Fruit fly (Drosophila melanogaster) whole organism, embryonic: ENCODE data around the gene Fbw5.

Source experiments
- Aef1 ChIP-seq: fragments of 200-800 bp; sonication (Bioruptor generic); IDR thresholded peaks from 3 replicates; pipeline ENCODE4 v1.3.6; 2022; ENCODE audit warnings: missing biosample characterization, missing genetic modification characterization
- CG10366 ChIP-seq: fragments of 200-800 bp; sonication (Bioruptor generic); IDR thresholded peaks from 2 replicates; pipeline ENCODE4 v1.3.6; 2022; ENCODE audit warnings: missing biosample characterization, missing genetic modification characterization
- CG10431 ChIP-seq: fragments of 200-800 bp; sonication (Bioruptor generic); optimal IDR thresholded peaks from 3 replicates; lab custom pipeline; 2018; ENCODE audit warnings: missing biosample characterization, mild to moderate bottlenecking, missing genetic modification characterization
- CG12942 ChIP-seq: fragments of 200-800 bp; sonication (Bioruptor generic); optimal IDR thresholded peaks from 3 replicates; lab custom pipeline; 2016; ENCODE audit warnings: missing biosample characterization, missing genetic modification characterization
- CG15073 ChIP-seq: fragments of 200-800 bp; sonication (Bioruptor generic); optimal IDR thresholded peaks from 2 replicates; lab custom pipeline; 2016; ENCODE audit warnings: missing biosample characterization, missing genetic modification characterization
- CG16779 ChIP-seq: fragments of 200-800 bp; sonication (Bioruptor generic); IDR thresholded peaks from 2 replicates; pipeline ENCODE4 v1.3.6; 2022; ENCODE audit warnings: missing biosample characterization, missing genetic modification characterization
- CG16813 ChIP-seq: fragments of 200-800 bp; sonication (Bioruptor generic); IDR thresholded peaks from 3 replicates; pipeline ENCODE4 v1.3.6; 2022; ENCODE audit warnings: missing biosample characterization, missing genetic modification characterization; ENCODE audit not compliant: partially characterized antibody
- CG17186 ChIP-seq: fragments of 200-800 bp; sonication (Bioruptor generic); optimal IDR thresholded peaks from 3 replicates; lab custom pipeline; 2017; ENCODE audit warnings: missing biosample characterization, missing genetic modification reagents, missing genetic modification characterization
- CG18599 ChIP-seq: fragments of 200-800 bp; sonication (Bioruptor generic); optimal IDR thresholded peaks from 3 replicates; lab custom pipeline; 2017; ENCODE audit warnings: missing biosample characterization, missing genetic modification characterization, mild to moderate bottlenecking, moderate library complexity, missing genetic modification reagents
- CG3407 ChIP-seq: fragments of 200-800 bp; sonication (Bioruptor generic); optimal IDR thresholded peaks from 2 replicates; lab custom pipeline; 2018; ENCODE audit warnings: missing biosample characterization, mild to moderate bottlenecking, missing genetic modification characterization
- CG34224 ChIP-seq: fragments of 200-800 bp; sonication (Bioruptor generic); IDR thresholded peaks from 3 replicates; pipeline ENCODE4 v1.3.6; 2022; ENCODE audit warnings: missing biosample characterization, missing genetic modification characterization; ENCODE audit not compliant: partially characterized antibody
- CG34422 ChIP-seq: fragments of 200-800 bp; sonication (Bioruptor generic); IDR thresholded peaks from 3 replicates; pipeline ENCODE4 v1.3.6; 2022; ENCODE audit warnings: missing biosample characterization, missing genetic modification characterization
- CG3726 ChIP-seq: fragments of 200-800 bp; sonication (Bioruptor generic); IDR thresholded peaks from 3 replicates; pipeline ENCODE4, ENCODE4 v1.3.6; 2022; ENCODE audit warnings: missing biosample characterization, missing genetic modification characterization
- CG4328 ChIP-seq: fragments of 200-800 bp; sonication (Bioruptor generic); optimal IDR thresholded peaks from 3 replicates; lab custom pipeline; 2017; ENCODE audit warnings: missing biosample characterization, missing genetic modification reagents, missing genetic modification characterization
- CG6175 ChIP-seq: fragments of 200-800 bp; sonication (Bioruptor generic); IDR thresholded peaks from 3 replicates; pipeline ENCODE4 v1.3.6; 2022; ENCODE audit warnings: missing biosample characterization, missing genetic modification characterization
- CG6254 ChIP-seq: fragments of 200-800 bp; sonication (Bioruptor generic); optimal IDR thresholded peaks from 3 replicates; lab custom pipeline; 2017; ENCODE audit warnings: mild to moderate bottlenecking, missing biosample characterization, missing genetic modification reagents, missing genetic modification characterization
- CG6272 ChIP-seq: fragments of 200-800 bp; sonication (Bioruptor generic); IDR thresholded peaks from 2 replicates; pipeline ENCODE4 v1.3.6; 2022; ENCODE audit warnings: missing biosample characterization, missing genetic modification characterization
- CG7556 ChIP-seq: fragments of 200-800 bp; sonication (Bioruptor generic); optimal IDR thresholded peaks from 2 replicates; lab custom pipeline; 2017; ENCODE audit warnings: missing biosample characterization, mild to moderate bottlenecking, missing genetic modification characterization
- CkIIα-i1 ChIP-seq: fragments of 200-800 bp; sonication (Bioruptor generic); IDR thresholded peaks from 2 replicates; pipeline ENCODE4 v1.3.6; 2022; ENCODE audit warnings: missing biosample characterization, missing genetic modification characterization
- Dip2 ChIP-seq: fragments of 200-800 bp; sonication (Bioruptor generic); IDR thresholded peaks from 2 replicates; pipeline ENCODE4 v1.3.6; 2022; ENCODE audit warnings: missing biosample characterization, missing genetic modification characterization
- Dp ChIP-seq: fragments of 200-800 bp; sonication (Bioruptor generic); optimal IDR thresholded peaks from 2 replicates; lab custom pipeline; 2018; ENCODE audit warnings: missing biosample characterization, mild to moderate bottlenecking, missing genetic modification characterization, moderate library complexity
- E2f1 ChIP-seq: fragments of 200-800 bp; sonication (Bioruptor generic); IDR thresholded peaks from 2 replicates; pipeline ENCODE4 v1.3.6; 2022; ENCODE audit warnings: missing biosample characterization, missing genetic modification characterization
- Hr3 ChIP-seq: fragments of 200-800 bp; sonication (Bioruptor generic); optimal IDR thresholded peaks from 3 replicates; lab custom pipeline; 2016; ENCODE audit warnings: missing biosample characterization, missing genetic modification characterization
- Sry-δ ChIP-seq: fragments of 200-800 bp; sonication (Bioruptor generic); optimal IDR thresholded peaks from 2 replicates; lab custom pipeline; 2016; ENCODE audit warnings: missing biosample characterization, missing genetic modification characterization
- YL-1 ChIP-seq: fragments of 200-800 bp; sonication (Bioruptor generic); optimal IDR thresholded peaks from 3 replicates; lab custom pipeline; 2017; ENCODE audit warnings: missing biosample characterization, mild to moderate bottlenecking, missing genetic modification characterization
- ab ChIP-seq: fragments of 200-800 bp; sonication (Bioruptor generic); optimal IDR thresholded peaks from 2 replicates; lab custom pipeline; 2016; ENCODE audit warnings: missing biosample characterization, missing genetic modification characterization
- az2 ChIP-seq: fragments of 200-800 bp; sonication (Bioruptor generic); optimal IDR thresholded peaks from 3 replicates; lab custom pipeline; 2016; ENCODE audit warnings: missing biosample characterization, missing genetic modification characterization
- croc ChIP-seq: fragments of 200-800 bp; sonication (Bioruptor generic); conservative IDR thresholded peaks from 3 replicates; pipeline ENCODE4 v1.3.6; 2022; ENCODE audit warnings: missing biosample characterization, missing genetic modification characterization
- crol ChIP-seq: fragments of 200-800 bp; sonication (Bioruptor generic); IDR thresholded peaks from 2 replicates; pipeline ENCODE4 v1.3.6; 2022; ENCODE audit warnings: missing biosample characterization, missing genetic modification characterization
- da ChIP-seq: fragments of 200-800 bp; sonication (Bioruptor generic); optimal IDR thresholded peaks from 2 replicates; lab custom pipeline; 2016; ENCODE audit warnings: missing biosample characterization, missing genetic modification characterization
- disco-r ChIP-seq: fragments of 200-800 bp; sonication (Bioruptor generic); optimal IDR thresholded peaks from 2 replicates; lab custom pipeline; 2016; ENCODE audit warnings: missing biosample characterization, missing genetic modification characterization
- fd96Cb ChIP-seq: fragments of 200-800 bp; sonication (Bioruptor generic); optimal IDR thresholded peaks from 2 replicates; lab custom pipeline; 2018; ENCODE audit warnings: missing biosample characterization, mild to moderate bottlenecking, missing genetic modification characterization, moderate library complexity
- fru ChIP-seq: fragments of >200 bp; optimal IDR thresholded peaks from 2 replicates; lab custom pipeline; 2017
- gem ChIP-seq: fragments of 200-800 bp; sonication (Bioruptor generic); optimal IDR thresholded peaks from 2 replicates; lab custom pipeline; 2019; ENCODE audit warnings: missing biosample characterization, mild to moderate bottlenecking, missing genetic modification characterization, moderate library complexity
- grau ChIP-seq: fragments of 200-800 bp; optimal IDR thresholded peaks from 3 replicates; lab custom pipeline; 2019; ENCODE audit warnings: missing biosample characterization, mild to moderate bottlenecking, missing genetic modification characterization, moderate library complexity
- hbn ChIP-seq: fragments of 200-800 bp; sonication (Bioruptor generic); IDR thresholded peaks from 2 replicates; pipeline ENCODE4 v1.3.6; 2022; ENCODE audit warnings: missing biosample characterization, missing genetic modification characterization; ENCODE audit not compliant: partially characterized antibody
- inv ChIP-seq: fragments of 200-800 bp; sonication (Bioruptor generic); IDR thresholded peaks from 2 replicates; pipeline ENCODE4 v1.3.6; 2022; ENCODE audit warnings: missing biosample characterization, missing genetic modification characterization; ENCODE audit not compliant: partially characterized antibody
- knrl ChIP-seq: fragments of 200-800 bp; sonication (Bioruptor generic); IDR thresholded peaks from 3 replicates; pipeline ENCODE4 v1.3.6; 2022; ENCODE audit warnings: missing biosample characterization, missing genetic modification characterization; ENCODE audit not compliant: partially characterized antibody
- pho ChIP-seq: fragments of 200-800 bp; sonication (Bioruptor generic); optimal IDR thresholded peaks from 2 replicates; lab custom pipeline; 2016; ENCODE audit warnings: missing biosample characterization, missing genetic modification characterization
- prd ChIP-seq, 3 experiments: fragments of >200 bp in 2 of 3; fragments of 200-800 bp in 1 of 3; sonication (Bioruptor generic) in 1 of 3; optimal IDR thresholded peaks in 2 of 3; IDR thresholded peaks in 1 of 3; 2 replicates in 2 of 3; 3 replicates in 1 of 3; pipeline versions ENCODE4 v1.3.6 to Lab custom; 2017 to 2022; ENCODE audit warnings: missing biosample characterization in 1 of 3, missing genetic modification characterization in 1 of 3
- row ChIP-seq: fragments of 200-800 bp; sonication (Bioruptor generic); IDR thresholded peaks from 3 replicates; pipeline ENCODE4 v1.3.6; 2022; ENCODE audit warnings: missing biosample characterization, missing genetic modification characterization
- sd ChIP-seq: fragments of 200-800 bp; sonication (Bioruptor generic); optimal IDR thresholded peaks from 3 replicates; lab custom pipeline; 2018; ENCODE audit warnings: missing biosample characterization, mild to moderate bottlenecking, missing genetic modification characterization, moderate library complexity
- seq ChIP-seq: fragments of 200-800 bp; sonication (Bioruptor generic); IDR thresholded peaks from 2 replicates; pipeline ENCODE4 v1.3.6; 2022; ENCODE audit warnings: missing biosample characterization, missing genetic modification characterization
- sisA ChIP-seq: fragments of 200-800 bp; sonication (Bioruptor generic); IDR thresholded peaks from 2 replicates; pipeline ENCODE4 v1.3.6; 2022; ENCODE audit warnings: missing biosample characterization, missing genetic modification characterization
- sqz ChIP-seq: fragments of 200-800 bp; sonication (Bioruptor generic); optimal IDR thresholded peaks from 3 replicates; lab custom pipeline; 2018; ENCODE audit warnings: missing biosample characterization, mild to moderate bottlenecking, missing genetic modification characterization
- sug ChIP-seq: fragments of 200-800 bp; optimal IDR thresholded peaks from 2 replicates; lab custom pipeline; 2019; ENCODE audit warnings: missing biosample characterization, mild to moderate bottlenecking, missing genetic modification characterization, moderate library complexity
- trh ChIP-seq: fragments of 200-800 bp; sonication (Bioruptor generic); optimal IDR thresholded peaks from 2 replicates; lab custom pipeline; 2016; ENCODE audit warnings: missing biosample characterization, missing genetic modification characterization
- tx ChIP-seq: fragments of 200-800 bp; sonication (Bioruptor generic); optimal IDR thresholded peaks from 2 replicates; lab custom pipeline; 2016; ENCODE audit warnings: missing biosample characterization, missing genetic modification characterization

Fbw5 gene

DNA sequence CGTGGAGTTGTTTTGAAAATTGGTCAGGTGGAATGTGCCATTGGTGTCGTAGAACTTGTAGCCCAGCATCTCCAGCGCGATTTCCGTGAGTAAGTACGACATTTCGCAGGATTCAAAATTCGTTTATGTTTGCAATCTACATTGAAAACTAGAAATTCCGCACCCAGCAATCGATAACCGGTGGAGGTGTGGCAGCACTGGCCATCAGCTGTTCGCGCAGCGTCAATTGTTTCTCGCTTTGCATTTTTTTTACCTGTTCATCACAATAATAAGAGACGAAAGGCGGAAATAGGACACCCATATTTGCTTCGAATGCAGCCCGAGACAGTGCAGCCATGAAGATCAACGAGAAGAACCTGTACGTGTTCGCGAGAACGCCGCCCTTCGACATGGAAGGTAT, 17.2 kb downstream of the Fbw5 start, which contains the start of the genes CG34179 and slmo (continued):
- TF ChIP-seq prd (optimal IDR thresholded peaks at IDR 0.05; lab: Kevin White, UChicago) (no peak), prd (GFP tag; IDR thresholded peaks at IDR 0.05; lab: Robert Waterston, UW) (no peak), Sry-δ (GFP tag; lab: Kevin White, UChicago) (peak; percentile 33), sd (tag; lab: Kevin White, UChicago) (peak; percentile 74), az2 (GFP tag; lab: Kevin White, UChicago) (no peak), CG6254 (GFP tag; lab: Kevin White, UChicago) (peak; percentile 76), Dp (GFP tag; lab: Kevin White, UChicago) (peak; percentile 37), CG17186 (GFP tag; lab: Kevin White, UChicago) (no peak), hbn (GFP tag; lab: Robert Waterston, UW) (no peak), knrl (GFP tag; lab: Robert Waterston, UW) (no peak), CG3407 (GFP tag; lab: Kevin White, UChicago) (no peak), sisA (GFP tag; lab: Robert Waterston, UW) (no peak), CG4328 (GFP tag; lab: Kevin White, UChicago) (no peak), CkIIα-i1 (GFP tag; lab: Robert Waterston, UW) (no peak)

DNA sequence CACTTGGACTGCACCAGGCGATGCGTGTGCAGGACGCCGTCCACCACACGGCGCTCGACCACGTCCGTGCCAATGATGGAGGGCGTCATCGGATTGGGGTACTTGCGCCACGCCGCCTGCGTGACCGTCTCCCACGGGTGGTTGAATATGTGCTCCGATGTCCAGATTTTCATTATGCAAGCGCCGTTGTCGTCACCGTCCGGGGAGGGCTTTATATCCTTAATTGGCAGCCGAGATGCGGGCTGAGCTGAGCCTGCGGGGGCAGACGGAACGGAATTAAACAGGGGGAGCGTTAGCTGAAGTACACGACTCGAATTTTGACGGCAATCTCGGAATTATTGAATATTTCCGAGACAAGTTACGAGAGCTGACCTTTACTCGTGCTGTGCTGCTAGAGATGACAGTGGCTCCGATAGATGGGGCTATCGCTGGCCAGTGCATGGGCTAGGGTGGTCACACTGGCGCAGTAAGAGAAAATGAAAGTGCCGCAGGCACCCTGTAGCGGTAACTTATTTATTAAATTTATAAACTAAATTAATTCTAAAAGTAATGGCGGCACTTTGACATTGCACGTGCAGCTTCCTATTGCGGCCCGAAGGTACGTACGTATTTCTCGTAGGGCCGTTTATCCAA, 18.1 kb downstream of the Fbw5 start, which contains the start of gene IPIP:
Gene IPIP (plus strand): TSS at position 475 of the 633 bp plus-strand sequence.
- TF ChIP-seq croc (no peak; the same call in 2 of the 3 replicates), trh (GFP tag; lab: Kevin White, UChicago) (no peak), da (GFP tag; lab: Kevin White, UChicago) (no peak), fru (no peak), CG3726 (GFP tag; lab: Robert Waterston, UW) (no peak), inv (GFP tag; lab: Robert Waterston, UW) (peak; percentile 83), CG16813 (GFP tag; lab: Robert Waterston, UW) (peak; percentile 87), disco-r (GFP tag; lab: Kevin White, UChicago) (no peak), Aef1 (GFP tag; lab: Robert Waterston, UW) (peak; percentile 30; the same call in 1 of the 3 replicates), CG16779 (GFP tag; lab: Robert Waterston, UW) (0 out of 2 replicates have a peak, but pooled peaks have one; percentile 50), CG10431 (GFP tag; lab: Kevin White, UChicago) (peak; percentile 57), sqz (GFP tag; lab: Kevin White, UChicago) (no peak), E2f1 (GFP tag; lab: Robert Waterston, UW) (0 out of 2 replicates have a peak, but pooled peaks have one; percentile 7), ab (GFP tag; lab: Kevin White, UChicago) (no peak), crol (no peak), tx (GFP tag; lab: Kevin White, UChicago) (no peak), CG6175 (0 out of 3 replicates have a peak, but pooled peaks have one; percentile 20), fd96Cb (tag; lab: Kevin White, UChicago) (no peak), CG6272 (GFP tag; lab: Robert Waterston, UW) (peak; percentile 63), sug (tag; lab: Kevin White, UChicago) (peak; percentile 53), CG18599 (GFP tag; lab: Kevin White, UChicago) (peak; percentile 15), CG34224 (peak; percentile 75), YL-1 (GFP tag; lab: Kevin White, UChicago) (peak; percentile 88), grau (tag; lab: Kevin White, UChicago) (peak; percentile 2), CG34422 (GFP tag; lab: Robert Waterston, UW) (peak; percentile 67; the same call in 1 of the 3 replicates), Hr3 (GFP tag; lab: Kevin White, UChicago) (no peak), CG12942 (GFP tag; lab: Kevin White, UChicago) (no peak), pho (no peak), CG10366 (GFP tag; lab: Robert Waterston, UW) (no peak), row (GFP tag; lab: Robert Waterston, UW) (peak; percentile 48; the same call in 2 of the 3 replicates), CG7556 (GFP tag; lab: Kevin White, UChicago) (no peak), gem (tag; lab: Kevin White, UChicago) (no peak), CG15073 (GFP tag; lab: Kevin White, UChicago) (no peak), Dip2 (GFP tag; lab: Robert Waterston, UW) (no peak), seq (GFP tag; lab: Robert Waterston, UW) (no peak)
